Worm (Caenorhabditis elegans) whole organism, late embryonic: ENCODE results near the gene unc-26.
A peak's percentile ranks its signal among the peaks of the same experiment; 100 is the strongest.

ENCODE experiments used
- C08G9.2 ChIP-seq: sonication (generic microtip); optimal IDR thresholded peaks from 2 replicates; lab custom pipeline; 2016; ENCODE audit warnings: mild to moderate bottlenecking, missing genetic modification characterization, moderate library complexity, missing compliant biosample characterization
- K09A11.1 ChIP-seq: sonication (generic microtip); optimal IDR thresholded peaks from 2 replicates; lab custom pipeline; 2017; ENCODE audit warnings: antibody characterized with exemption, mild to moderate bottlenecking, missing genetic modification characterization, missing compliant biosample characterization; ENCODE audit not compliant: insufficient read depth
- ceh-14 ChIP-seq: sonication (generic microtip); optimal IDR thresholded peaks from 2 replicates; lab custom pipeline; 2016; ENCODE audit warnings: missing genotype, missing genetic modification characterization, missing compliant biosample characterization
- ceh-18 ChIP-seq: sonication (generic microtip); optimal IDR thresholded peaks from 2 replicates; lab custom pipeline; 2016; ENCODE audit warnings: missing genetic modification characterization, missing compliant biosample characterization
- ceh-2 ChIP-seq: sonication (generic microtip); optimal IDR thresholded peaks from 2 replicates; lab custom pipeline; 2016; ENCODE audit warnings: missing genotype, missing genetic modification characterization, missing compliant biosample characterization
- ceh-22 ChIP-seq: sonication (generic microtip); optimal IDR thresholded peaks from 2 replicates; lab custom pipeline; 2017; ENCODE audit warnings: missing biosample characterization, missing genetic modification characterization
- ceh-24 ChIP-seq: sonication (generic microtip); optimal IDR thresholded peaks from 2 replicates; lab custom pipeline; 2016; ENCODE audit warnings: mild to moderate bottlenecking, missing genetic modification characterization, missing compliant biosample characterization
- ceh-31 ChIP-seq: sonication (generic microtip); optimal IDR thresholded peaks from 2 replicates; lab custom pipeline; 2016; ENCODE audit warnings: missing genetic modification characterization, missing compliant biosample characterization
- ceh-34 ChIP-seq: sonication (generic microtip); optimal IDR thresholded peaks from 2 replicates; lab custom pipeline; 2016; ENCODE audit warnings: mild to moderate bottlenecking, missing genetic modification characterization, missing compliant biosample characterization
- ceh-48 ChIP-seq: sonication (generic microtip); optimal IDR thresholded peaks from 2 replicates; lab custom pipeline; 2016; ENCODE audit warnings: missing genetic modification characterization, inconsistent platforms, missing compliant biosample characterization
- ceh-6 ChIP-seq: fragments of 200-800 bp; sonication (Bioruptor generic); optimal IDR thresholded peaks from 2 replicates; lab custom pipeline; 2018; ENCODE audit warnings: mild to moderate bottlenecking, missing genetic modification characterization, missing compliant biosample characterization
- elt-2 ChIP-seq: sonication (generic microtip); optimal IDR thresholded peaks from 2 replicates; lab custom pipeline; 2016; ENCODE audit warnings: missing genetic modification reagents, missing genetic modification characterization, missing compliant biosample characterization
- ets-4 ChIP-seq: sonication (generic microtip); optimal IDR thresholded peaks from 2 replicates; lab custom pipeline; 2016; ENCODE audit warnings: missing genetic modification characterization, missing compliant biosample characterization
- eyg-1 ChIP-seq: sonication (generic microtip); optimal IDR thresholded peaks from 2 replicates; lab custom pipeline; 2016; ENCODE audit warnings: missing genotype, missing genetic modification characterization, missing compliant biosample characterization
- fax-1 ChIP-seq: sonication (generic microtip); optimal IDR thresholded peaks from 2 replicates; lab custom pipeline; 2016; ENCODE audit warnings: missing genotype, missing genetic modification characterization, missing compliant biosample characterization
- fkh-6 ChIP-seq: sonication (generic microtip); optimal IDR thresholded peaks from 2 replicates; lab custom pipeline; 2016; ENCODE audit warnings: missing genetic modification characterization, missing compliant biosample characterization
- hlh-13 ChIP-seq: fragments of 200-800 bp; sonication (Bioruptor generic); optimal IDR thresholded peaks from 2 replicates; lab custom pipeline; 2018; ENCODE audit warnings: mild to moderate bottlenecking, missing genetic modification characterization, missing compliant biosample characterization
- hlh-8 ChIP-seq: sonication (generic microtip); optimal IDR thresholded peaks from 2 replicates; lab custom pipeline; 2016; ENCODE audit warnings: missing genotype, missing genetic modification characterization, missing compliant biosample characterization
- nfya-1 ChIP-seq: sonication (generic microtip); optimal IDR thresholded peaks from 2 replicates; lab custom pipeline; 2017; ENCODE audit warnings: missing genetic modification characterization, mild to moderate bottlenecking, missing compliant biosample characterization, antibody characterized with exemption, moderate library complexity
- pag-3 ChIP-seq: sonication (generic microtip); optimal IDR thresholded peaks from 2 replicates; lab custom pipeline; 2016; ENCODE audit warnings: missing compliant biosample characterization, missing genetic modification characterization, borderline replicate concordance
- ref-2 ChIP-seq: sonication (generic microtip); optimal IDR thresholded peaks from 2 replicates; lab custom pipeline; 2016; ENCODE audit warnings: missing genetic modification characterization, missing compliant biosample characterization
- rnt-1 ChIP-seq: sonication (generic microtip); optimal IDR thresholded peaks from 2 replicates; lab custom pipeline; 2016; ENCODE audit warnings: missing genetic modification characterization, missing compliant biosample characterization
- tbx-7 ChIP-seq: sonication (generic microtip); optimal IDR thresholded peaks from 2 replicates; lab custom pipeline; 2016; ENCODE audit warnings: missing genotype, missing genetic modification characterization, missing compliant biosample characterization
- ttx-3 ChIP-seq: sonication (generic microtip); optimal IDR thresholded peaks from 2 replicates; lab custom pipeline; 2016; ENCODE audit warnings: missing genetic modification reagents, missing genetic modification characterization, missing compliant biosample characterization
- unc-3 ChIP-seq, 2 experiments: fragments of 200-800 bp in 1 of 2; sonication (Bioruptor generic) in 1 of 2; sonication (generic microtip) in 1 of 2; conservative IDR thresholded peaks in 1 of 2; optimal IDR thresholded peaks in 1 of 2; 2 replicates each; pipeline versions ENCODE4 v1.3.6 to Lab custom; 2016 to 2022; ENCODE audit warnings: missing compliant biosample characterization in 2 of 2, missing genetic modification characterization in 2 of 2, missing genetic modification reagents in 1 of 2
- unc-42 ChIP-seq: sonication (generic microtip); optimal IDR thresholded peaks from 2 replicates; lab custom pipeline; 2016; ENCODE audit warnings: missing genotype, missing genetic modification characterization, missing compliant biosample characterization
- unc-55 ChIP-seq: sonication (generic microtip); optimal IDR thresholded peaks from 2 replicates; lab custom pipeline; 2017; ENCODE audit warnings: missing biosample characterization, missing genetic modification reagents, missing genetic modification characterization
- unc-86 ChIP-seq: sonication (generic microtip); optimal IDR thresholded peaks from 2 replicates; lab custom pipeline; 2016; ENCODE audit warnings: missing genetic modification characterization, missing compliant biosample characterization
- zip-5 ChIP-seq: sonication (generic microtip); optimal IDR thresholded peaks from 2 replicates; lab custom pipeline; 2016; ENCODE audit warnings: missing genetic modification characterization, missing compliant biosample characterization
- ztf-16 ChIP-seq: sonication (generic microtip); optimal IDR thresholded peaks from 2 replicates; lab custom pipeline; 2017; ENCODE audit warnings: missing genetic modification characterization, missing compliant biosample characterization

The unc-26 gene

ce11 chrIV:13297746-13298145 lies 25.4 kb upstream of the unc-26 start, which contains the start of the genes Y67H2A.2 and micu-1:
Y67H2A.2 (minus strand) TSS chrIV:13297819.
micu-1 (plus strand) TSS chrIV:13297926.
- TF ChIP-seq pag-3 (tag; lab: Kevin White, UChicago), result no peak
- peak; percentile 6 for TF ChIP-seq ref-2
- TF ChIP-seq ceh-31 (tag; lab: Kevin White, UChicago), result peak; percentile 51
- TF ChIP-seq rnt-1 (tag; lab: Kevin White, UChicago), result peak; percentile 15
- TF ChIP-seq unc-86 (tag; lab: Kevin White, UChicago), result peak; percentile 39
- TF ChIP-seq unc-42, result peak; percentile 100
- TF ChIP-seq ceh-18 (tag; lab: Kevin White, UChicago), result peak; percentile 60
- peak; percentile 33 for TF ChIP-seq ceh-48 (tag; lab: Kevin White, UChicago)
- TF ChIP-seq ceh-34 (tag; lab: Kevin White, UChicago), result peak; percentile 28
- peak; percentile 78 for TF ChIP-seq ceh-14
- TF ChIP-seq nfya-1, result peak; percentile 69
- TF ChIP-seq elt-2, result peak; percentile 59
- TF ChIP-seq unc-3 (GFP tag; conservative IDR thresholded peaks at IDR 0.05; lab: Robert Waterston, UW), result no peak
- TF ChIP-seq unc-3 (tag; optimal IDR thresholded peaks at IDR 0.05; lab: Kevin White, UChicago), result no peak
- TF ChIP-seq ztf-16 (tag; lab: Kevin White, UChicago), result peak; percentile 15
- TF ChIP-seq hlh-13 (GFP tag; lab: Kevin White, UChicago), result no peak
- peak; percentile 7 for TF ChIP-seq K09A11.1
- no peak for TF ChIP-seq eyg-1 (tag; lab: Kevin White, UChicago)
- no peak for TF ChIP-seq ceh-24 (tag; lab: Kevin White, UChicago)
- TF ChIP-seq unc-55 (GFP tag; lab: Kevin White, UChicago), result peak; percentile 63

ce11 chrIV:13290239-13290638 lies 17.9 kb upstream of the unc-26 start:
- TF ChIP-seq ceh-14, result no peak

ce11 chrIV:13289321-13289720 lies 17.0 kb upstream of the unc-26 start, which contains the start of gene Y67H2A.10:
Y67H2A.10 (minus strand) TSS chrIV:13289504.
- TF ChIP-seq zip-5 (tag; lab: Kevin White, UChicago) (peak; percentile 57), ceh-31 (tag; lab: Kevin White, UChicago) (peak; percentile 77), tbx-7 (tag; lab: Kevin White, UChicago) (peak; percentile 22), ceh-22 (tag; lab: Kevin White, UChicago) (no peak), ceh-6 (GFP tag; lab: Kevin White, UChicago) (no peak), C08G9.2 (peak; percentile 80), hlh-8 (tag; lab: Kevin White, UChicago) (peak; percentile 23), ttx-3 (tag; lab: Kevin White, UChicago) (peak; percentile 7), ets-4 (tag; lab: Kevin White, UChicago) (peak; percentile 26), elt-2 (peak; percentile 47), ref-2 (no peak), ceh-2 (tag; lab: Kevin White, UChicago) (peak; percentile 72), fax-1 (tag; lab: Kevin White, UChicago) (no peak)

ce11 chrIV:13282778-13283177 lies 10.5 kb upstream of the unc-26 start, which contains the start of gene cpsf-3:
cpsf-3 (minus strand) TSS chrIV:13282878.
- TF ChIP-seq ceh-48 (tag; lab: Kevin White, UChicago), result no peak

- peak; percentile 84 for TF ChIP-seq nfya-1
- TF ChIP-seq ceh-34 (tag; lab: Kevin White, UChicago), result no peak
- TF ChIP-seq, all 69 proteins: peak for 1
Observed at ce11 chrIV:13268385-13268784, 3.9 kb downstream of the unc-26 start.

- TF ChIP-seq ceh-2 (tag; lab: Kevin White, UChicago), result peak; percentile 29
Observed at ce11 chrIV:13262849-13263248, 9.5 kb downstream of the unc-26 start.

- TF ChIP-seq eyg-1 (tag; lab: Kevin White, UChicago), result no peak
- no peak for TF ChIP-seq fkh-6 (tag; lab: Kevin White, UChicago)
- TF ChIP-seq pag-3 (tag; lab: Kevin White, UChicago), result no peak
Observed at ce11 chrIV:13261778-13262177, 10.5 kb downstream of the unc-26 start.
